Worm (Caenorhabditis elegans) whole organism, L4 larva: ENCODE results near the gene fubl-3.

Experiments
- D1046.2 ChIP-seq: fragments of 200-800 bp; sonication (Bioruptor generic); IDR thresholded peaks from 2 replicates; pipeline ENCODE4 v1.3.6; 2022; ENCODE audit warnings: missing genetic modification characterization, missing compliant biosample characterization
- F10B5.3 ChIP-seq: sonication (generic microtip); optimal IDR thresholded peaks from 2 replicates; lab custom pipeline; 2016; ENCODE audit warnings: mild to moderate bottlenecking, missing genetic modification characterization, missing compliant biosample characterization
- F44E2.7 ChIP-seq: fragments of 200-800 bp; sonication (Bioruptor generic); IDR thresholded peaks from 2 replicates; pipeline ENCODE4 v2.1.2; 2022; ENCODE audit warnings: missing genetic modification characterization, missing compliant biosample characterization
- T26A8.4 ChIP-seq: fragments of 200-800 bp; sonication (Bioruptor generic); IDR thresholded peaks from 2 replicates; pipeline ENCODE4 v1.3.6; 2022; ENCODE audit warnings: missing genetic modification characterization, missing compliant biosample characterization
- Y75B8A.6 ChIP-seq: fragments of 200-800 bp; sonication (Bioruptor generic); IDR thresholded peaks from 2 replicates; pipeline ENCODE4 v1.3.6; 2022; ENCODE audit warnings: missing genetic modification reagents, missing genetic modification characterization, missing compliant biosample characterization
- aha-1 ChIP-seq: fragments of 150-350 bp; peaks from one replicate; lab custom pipeline; 2014; ENCODE audit warnings: missing biosample characterization, missing genetic modification characterization
- ceh-20 ChIP-seq: fragments of 200-800 bp; sonication (Bioruptor generic); IDR thresholded peaks from 2 replicates; pipeline ENCODE4 v1.3.6; 2022; ENCODE audit warnings: missing genetic modification reagents, missing genetic modification characterization, missing compliant biosample characterization
- ceh-44 ChIP-seq: fragments of 200-800 bp; sonication (Bioruptor generic); IDR thresholded peaks from 2 replicates; pipeline ENCODE4 v1.3.6; 2022; ENCODE audit warnings: missing genetic modification reagents, missing genetic modification characterization, missing compliant biosample characterization
- ceh-82 ChIP-seq: sonication (generic microtip); optimal IDR thresholded peaks from 2 replicates; lab custom pipeline; 2017; ENCODE audit warnings: missing biosample characterization, missing genetic modification characterization
- ces-1 ChIP-seq: fragments of 150-350 bp; sonication (generic microtip); optimal IDR thresholded peaks from 4 replicates; lab custom pipeline; 2014; ENCODE audit warnings: missing biosample characterization, missing genetic modification reagents, missing genetic modification characterization
- daf-16 ChIP-seq, 3 experiments: sonication (generic microtip); optimal IDR thresholded peaks; 2 replicates each; lab custom pipeline; 2016 to 2017; ENCODE audit warnings: missing genetic modification characterization in 3 of 3, missing genetic modification reagents in 3 of 3, mild to moderate bottlenecking in 2 of 3, missing compliant biosample characterization in 2 of 3, missing biosample characterization in 1 of 3, moderate library complexity in 1 of 3
- daf-8 ChIP-seq: fragments of 200-800 bp; sonication (Bioruptor generic); IDR thresholded peaks from 2 replicates; pipeline ENCODE4 v1.3.6; 2022; ENCODE audit warnings: missing genetic modification characterization, missing compliant biosample characterization
- dmd-6 ChIP-seq: fragments of 200-800 bp; sonication (Bioruptor generic); IDR thresholded peaks from 2 replicates; pipeline ENCODE4 v1.3.6; 2022; ENCODE audit warnings: missing genetic modification reagents, missing genetic modification characterization, missing compliant biosample characterization
- dmd-9 ChIP-seq: fragments of 200-800 bp; sonication (Bioruptor generic); IDR thresholded peaks from 2 replicates; pipeline ENCODE4 v1.3.6; 2022; ENCODE audit warnings: missing genetic modification reagents, missing genetic modification characterization, missing compliant biosample characterization
- dpl-1 ChIP-seq: fragments of 150-350 bp; optimal IDR thresholded peaks from 2 replicates; lab custom pipeline; 2014; ENCODE audit warnings: missing biosample characterization, missing genetic modification reagents, missing genetic modification characterization
- egl-43 ChIP-seq: fragments of 200-800 bp; sonication (Bioruptor generic); IDR thresholded peaks from 2 replicates; pipeline ENCODE4 v1.3.6; 2022; ENCODE audit warnings: missing genetic modification reagents, missing genetic modification characterization, missing compliant biosample characterization
- fkh-10 ChIP-seq: fragments of 150-350 bp; optimal IDR thresholded peaks from 2 replicates; lab custom pipeline; 2014; ENCODE audit warnings: missing biosample characterization, missing genetic modification reagents, missing genetic modification characterization
- gei-8 ChIP-seq: fragments of 200-800 bp; sonication (Bioruptor generic); optimal IDR thresholded peaks from 2 replicates; lab custom pipeline; 2018; ENCODE audit warnings: mild to moderate bottlenecking, missing genetic modification characterization, missing compliant biosample characterization
- lim-7 ChIP-seq: fragments of 200-800 bp; sonication (Bioruptor generic); IDR thresholded peaks from 2 replicates; pipeline ENCODE4 v1.3.6; 2022; ENCODE audit warnings: missing genetic modification characterization, missing compliant biosample characterization
- lin-1 ChIP-seq: fragments of 200-800 bp; sonication (Bioruptor generic); IDR thresholded peaks from 2 replicates; pipeline ENCODE4 v1.3.6; 2022; ENCODE audit warnings: missing genetic modification reagents, missing genetic modification characterization, missing compliant biosample characterization
- lin-13 ChIP-seq: fragments of 150-350 bp; optimal IDR thresholded peaks from 2 replicates; lab custom pipeline; 2014; ENCODE audit warnings: missing biosample characterization, missing genetic modification reagents, missing genetic modification characterization
- lin-29 ChIP-seq: fragments of 200-800 bp; sonication (Bioruptor generic); IDR thresholded peaks from 2 replicates; pipeline ENCODE4 v1.3.6; 2022; ENCODE audit warnings: missing genetic modification reagents, missing genetic modification characterization, missing compliant biosample characterization
- lir-3 ChIP-seq: sonication (generic microtip); optimal IDR thresholded peaks from 2 replicates; lab custom pipeline; 2016; ENCODE audit warnings: mild to moderate bottlenecking, missing genetic modification characterization, missing compliant biosample characterization
- lsy-2 ChIP-seq, 2 experiments: fragments of 150-350 bp in 1 of 2; sonication (generic microtip) in 1 of 2; optimal IDR thresholded peaks; 2 replicates each; lab custom pipeline; 2014 to 2017; ENCODE audit warnings: missing biosample characterization in 2 of 2, missing genetic modification characterization in 2 of 2
- madf-5 ChIP-seq, 2 experiments: fragments of 200-800 bp; sonication (Bioruptor generic); IDR thresholded peaks; 2 replicates each; pipeline ENCODE4 v1.3.6; 2022; ENCODE audit warnings: missing compliant biosample characterization in 2 of 2, missing genetic modification characterization in 2 of 2
- madf-9 ChIP-seq: fragments of 200-800 bp; sonication (Bioruptor generic); conservative IDR thresholded peaks from 2 replicates; pipeline ENCODE4 v1.3.6; 2022; ENCODE audit warnings: missing genetic modification reagents, missing genetic modification characterization, missing compliant biosample characterization
- mxl-2 ChIP-seq: fragments of 200-800 bp; sonication (Bioruptor generic); conservative IDR thresholded peaks from 2 replicates; pipeline ENCODE4 v1.3.6; 2022; ENCODE audit warnings: missing genetic modification reagents, missing genetic modification characterization, missing compliant biosample characterization
- mxl-3 ChIP-seq: fragments of 200-800 bp; sonication (Bioruptor generic); optimal IDR thresholded peaks from 2 replicates; lab custom pipeline; 2018; ENCODE audit warnings: mild to moderate bottlenecking, missing genetic modification characterization, missing compliant biosample characterization
- nhr-10 ChIP-seq: fragments of 150-350 bp; optimal IDR thresholded peaks from 2 replicates; lab custom pipeline; 2014; ENCODE audit warnings: missing biosample characterization, missing genetic modification characterization
- nhr-25 ChIP-seq: sonication (generic microtip); optimal IDR thresholded peaks from 2 replicates; lab custom pipeline; 2017; ENCODE audit warnings: missing genetic modification characterization, mild to moderate bottlenecking, missing compliant biosample characterization, antibody characterized with exemption, moderate library complexity, borderline replicate concordance; ENCODE audit not compliant: insufficient read depth
- nhr-41 ChIP-seq: fragments of 200-800 bp; sonication (Bioruptor generic); IDR thresholded peaks from 2 replicates; pipeline ENCODE4 v1.3.6; 2022; ENCODE audit warnings: missing genetic modification reagents, missing genetic modification characterization, missing compliant biosample characterization
- nhr-42 ChIP-seq: fragments of 200-800 bp; sonication (Bioruptor generic); IDR thresholded peaks from 2 replicates; pipeline ENCODE4 v1.3.6; 2022; ENCODE audit warnings: missing genetic modification characterization, missing compliant biosample characterization
- nhr-77 ChIP-seq: fragments of 150-350 bp; optimal IDR thresholded peaks from 2 replicates; lab custom pipeline; 2014; ENCODE audit warnings: missing biosample characterization, missing genetic modification characterization
- saeg-2 ChIP-seq: fragments of 200-800 bp; sonication (Bioruptor generic); IDR thresholded peaks from 2 replicates; pipeline ENCODE4 v1.3.6; 2022; ENCODE audit warnings: missing genetic modification reagents, missing genetic modification characterization, missing compliant biosample characterization
- snpc-1.2 ChIP-seq: fragments of 200-800 bp; sonication (Bioruptor generic); IDR thresholded peaks from 2 replicates; pipeline ENCODE4 v1.3.6; 2022; ENCODE audit warnings: missing genetic modification reagents, missing genetic modification characterization, missing compliant biosample characterization
- spr-1 ChIP-seq: sonication (generic microtip); optimal IDR thresholded peaks from 2 replicates; lab custom pipeline; 2016; ENCODE audit warnings: mild to moderate bottlenecking, missing genetic modification characterization, missing compliant biosample characterization
- spr-3 ChIP-seq: fragments of 200-800 bp; sonication (Bioruptor generic); optimal IDR thresholded peaks from 2 replicates; lab custom pipeline; 2018; ENCODE audit warnings: mild to moderate bottlenecking, missing genetic modification characterization, missing compliant biosample characterization
- tag-97 ChIP-seq: fragments of 200-800 bp; sonication (Bioruptor generic); IDR thresholded peaks from 2 replicates; pipeline ENCODE4 v1.3.6; 2022; ENCODE audit warnings: missing genetic modification characterization, missing compliant biosample characterization
- unc-130 ChIP-seq: sonication (generic microtip); optimal IDR thresholded peaks from 2 replicates; lab custom pipeline; 2016; ENCODE audit warnings: missing genetic modification reagents, missing genetic modification characterization, missing compliant biosample characterization
- unc-62 ChIP-seq, 3 experiments: fragments of 150-350 bp in 1 of 3; sonication (generic microtip); optimal IDR thresholded peaks in 2 of 3; peaks in 1 of 3; 1 replicate in 1 of 3; 2 replicates in 2 of 3; lab custom pipeline; 2014 to 2017; ENCODE audit warnings: missing biosample characterization in 3 of 3, missing genetic modification characterization in 3 of 3, missing genetic modification reagents in 3 of 3, missing genotype in 1 of 3
- zag-1 ChIP-seq: fragments of 150-350 bp; optimal IDR thresholded peaks from 2 replicates; lab custom pipeline; 2014; ENCODE audit warnings: missing biosample characterization, missing genetic modification characterization
- zfp-2 ChIP-seq: sonication (generic microtip); optimal IDR thresholded peaks from 2 replicates; lab custom pipeline; 2016; ENCODE audit warnings: mild to moderate bottlenecking, missing genetic modification characterization, missing compliant biosample characterization
- zip-11 ChIP-seq: fragments of 200-800 bp; sonication (Bioruptor generic); IDR thresholded peaks from 2 replicates; pipeline ENCODE4 v1.3.6; 2022; ENCODE audit warnings: missing genetic modification characterization, missing compliant biosample characterization
- ztf-11 ChIP-seq: fragments of 150-350 bp; optimal IDR thresholded peaks from 2 replicates; lab custom pipeline; 2014; ENCODE audit warnings: missing biosample characterization, missing genetic modification characterization
- ztf-7 ChIP-seq: fragments of 150-350 bp; optimal IDR thresholded peaks from 2 replicates; lab custom pipeline; 2014; ENCODE audit warnings: missing biosample characterization, missing genetic modification characterization

Gene fubl-3

DNA sequence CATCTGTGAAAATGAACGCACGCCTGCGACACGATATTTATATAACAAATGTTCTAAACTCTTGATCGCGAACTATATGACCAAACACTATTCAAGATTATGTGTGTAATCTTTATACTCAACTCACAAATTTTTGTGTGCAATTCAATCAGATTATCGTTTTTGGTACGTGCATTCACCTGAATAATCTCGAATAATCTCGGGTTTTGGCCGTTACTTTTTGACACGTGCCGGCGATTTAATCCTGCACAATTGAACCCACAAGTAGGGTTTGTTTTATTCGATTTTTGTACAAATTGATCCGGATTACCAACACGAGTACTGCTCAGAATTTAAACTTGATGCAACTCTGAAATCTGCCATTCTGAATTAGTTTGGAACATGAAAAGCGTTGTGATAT lies 37.8 kb upstream of the fubl-3 start, which contains the start of the genes vap-1 and F11C7.2:
Gene vap-1 (minus strand): TSS at position 101 of the 400 bp plus-strand sequence.
Gene F11C7.2 (plus strand): TSS at position 359 of the 400 bp plus-strand sequence.
- TF ChIP-seq zfp-2 (tag; lab: Kevin White, UChicago) = no peak
- TF ChIP-seq ceh-82 (tag; lab: Kevin White, UChicago) = no peak
- no peak for TF ChIP-seq nhr-41 (GFP tag; lab: Robert Waterston, UW)
- TF ChIP-seq lir-3 = no peak
- no peak for TF ChIP-seq nhr-42 (GFP tag; lab: Robert Waterston, UW)
- TF ChIP-seq mxl-3 (GFP tag; lab: Kevin White, UChicago) = no peak
- no peak for TF ChIP-seq ces-1
- no peak for TF ChIP-seq T26A8.4 (GFP tag; lab: Robert Waterston, UW)
- TF ChIP-seq ceh-20 (GFP tag; lab: Robert Waterston, UW) = no peak
- no peak for TF ChIP-seq fkh-10 (GFP tag; lab: Kevin White, UChicago)
- no peak for TF ChIP-seq ztf-11 (tag; lab: Kevin White, UChicago)
- TF ChIP-seq, all 104 proteins: peak for 0

DNA sequence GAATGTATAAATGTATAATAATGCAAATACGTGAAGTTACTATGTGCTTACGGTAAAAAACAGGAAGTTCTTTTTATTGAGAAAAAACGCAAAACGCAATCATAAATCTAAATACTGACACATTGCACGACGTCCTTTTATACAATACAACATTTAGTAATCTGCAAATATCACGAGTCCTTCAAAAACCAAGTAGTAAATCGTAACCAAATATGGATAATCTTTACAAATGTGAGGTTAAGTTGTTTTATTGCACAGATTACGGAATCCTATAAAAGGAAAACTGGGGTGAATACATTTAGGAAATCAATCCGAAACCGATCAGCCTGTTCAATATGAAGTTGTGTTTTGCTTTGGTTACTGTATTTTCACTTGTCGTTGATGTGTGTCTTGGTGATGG lies 36.0 kb upstream of the fubl-3 start, which contains the start of gene F11C7.7:
Gene F11C7.7 (plus strand): TSS at position 301 of the 400 bp plus-strand sequence.
- TF ChIP-seq dpl-1 (GFP tag; lab: Kevin White, UChicago) (no peak), daf-8 (GFP tag; lab: Robert Waterston, UW) (no peak), lir-3 (no peak), daf-16 (GFP tag; optimal IDR thresholded peaks at IDR 0.05; lab: Kevin White, UChicago) (no peak), daf-16 (tag; optimal IDR thresholded peaks at IDR 0.05; lab: Kevin White, UChicago) (no peak), lsy-2 (tag; optimal IDR thresholded peaks at IDR 0.05; lab: Kevin White, UChicago) (no peak), spr-3 (GFP tag; lab: Kevin White, UChicago) (no peak), dmd-6 (GFP tag; lab: Robert Waterston, UW) (no peak), lin-1 (GFP tag; lab: Robert Waterston, UW) (no peak), dmd-9 (GFP tag; lab: Robert Waterston, UW) (no peak), D1046.2 (GFP tag; lab: Robert Waterston, UW) (no peak), mxl-2 (no peak), spr-1 (tag; lab: Kevin White, UChicago) (no peak), unc-130 (no peak), unc-62 (GFP tag; optimal IDR thresholded peaks at IDR 0.05 in 1 of 2; lab: Kevin White, UChicago) (no peak), unc-62 (tag; optimal IDR thresholded peaks at IDR 0.05; lab: Kevin White, UChicago) (no peak), fkh-10 (GFP tag; lab: Kevin White, UChicago) (no peak), zag-1 (tag; lab: Kevin White, UChicago) (no peak), ceh-44 (GFP tag; lab: Robert Waterston, UW) (no peak), T26A8.4 (GFP tag; lab: Robert Waterston, UW) (no peak), egl-43 (GFP tag; lab: Robert Waterston, UW) (no peak)

DNA sequence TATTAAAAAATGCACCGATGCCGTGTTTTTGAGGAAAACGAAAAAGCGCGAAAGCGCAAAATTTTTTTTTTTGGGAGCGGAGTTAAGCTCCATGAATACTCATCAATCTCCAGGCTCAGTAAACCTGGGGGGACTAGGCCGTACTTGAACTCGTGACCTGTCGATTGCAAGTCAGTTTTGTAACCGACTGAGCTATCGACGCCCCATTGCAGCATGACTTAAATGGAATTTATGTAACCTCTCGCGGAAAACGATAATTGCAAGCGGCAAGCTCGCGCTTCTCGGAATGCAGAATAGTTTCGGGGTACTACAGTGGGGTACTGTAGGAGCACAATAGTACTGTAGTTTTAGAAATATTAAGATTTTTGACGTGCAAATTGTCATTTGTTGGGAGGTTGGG lies 33.8 kb upstream of the fubl-3 start:
- TF ChIP-seq zip-11 (GFP tag; lab: Robert Waterston, UW) = no peak
- no peak for TF ChIP-seq nhr-25 (tag; lab: Kevin White, UChicago)
- TF ChIP-seq Y75B8A.6 (GFP tag; lab: Robert Waterston, UW) = no peak
- no peak for TF ChIP-seq F44E2.7 (GFP tag; lab: Robert Waterston, UW)
- TF ChIP-seq aha-1 (tag; lab: Kevin White, UChicago) = peak; percentile 44
- TF ChIP-seq lin-29 (GFP tag; lab: Robert Waterston, UW) = no peak
- no peak for TF ChIP-seq ztf-7 (tag; lab: Kevin White, UChicago)
- TF ChIP-seq lim-7 (GFP tag; lab: Robert Waterston, UW) = peak; percentile 61; the same call in 1 of the 2 replicates
- no peak for TF ChIP-seq lin-13
- TF ChIP-seq gei-8 (GFP tag; lab: Kevin White, UChicago) = no peak
- 0 out of 2 replicates have a peak, but pooled peaks have one; percentile 34 for TF ChIP-seq snpc-1.2 (GFP tag; lab: Robert Waterston, UW)
- no peak for TF ChIP-seq ceh-44 (GFP tag; lab: Robert Waterston, UW)
- TF ChIP-seq dmd-6 (GFP tag; lab: Robert Waterston, UW) = 0 out of 2 replicates have a peak, but pooled peaks have one; percentile 11
- no peak for TF ChIP-seq unc-130
- TF ChIP-seq egl-43 (GFP tag; lab: Robert Waterston, UW) = peak; percentile 36; the same call in 1 of the 2 replicates
- no peak for TF ChIP-seq tag-97 (GFP tag; lab: Robert Waterston, UW)
- TF ChIP-seq madf-9 (GFP tag; lab: Robert Waterston, UW) = 0 out of 2 replicates have a peak, but pooled peaks have one; percentile 5
- no peak for TF ChIP-seq nhr-10 (tag; lab: Kevin White, UChicago)
- no peak for TF ChIP-seq saeg-2
- no peak for TF ChIP-seq spr-3 (GFP tag; lab: Kevin White, UChicago)
- no peak for TF ChIP-seq madf-5 (GFP tag; IDR thresholded peaks at IDR 0.05; lab: Robert Waterston, UW)
- TF ChIP-seq nhr-77 (tag; lab: Kevin White, UChicago) = no peak
- TF ChIP-seq dpl-1 (GFP tag; lab: Kevin White, UChicago) = no peak
- TF ChIP-seq F10B5.3 = no peak
